Worm (Caenorhabditis elegans) whole organism, young adult: ENCODE data around the gene clec-169.

ENCODE experiments used
- D2030.7 ChIP-seq: fragments of 200-800 bp; sonication (Bioruptor generic); IDR thresholded peaks from 2 replicates; pipeline ENCODE4 v1.3.6; 2022; ENCODE audit warnings: missing genetic modification reagents, missing genetic modification characterization, missing compliant biosample characterization
- F23B12.7 ChIP-seq: sonication (generic microtip); optimal IDR thresholded peaks from 2 replicates; lab custom pipeline; 2017; ENCODE audit warnings: missing genetic modification characterization, mild to moderate bottlenecking, missing compliant biosample characterization, antibody characterized with exemption, moderate library complexity; ENCODE audit not compliant: insufficient read depth
- dpl-1 ChIP-seq: fragments of 150-350 bp; optimal IDR thresholded peaks from 2 replicates; lab custom pipeline; 2014; ENCODE audit warnings: missing biosample characterization, missing genetic modification reagents, missing genetic modification characterization
- ets-4 ChIP-seq: fragments of 200-800 bp; sonication (Bioruptor generic); optimal IDR thresholded peaks from 2 replicates; lab custom pipeline; 2018; ENCODE audit warnings: mild to moderate bottlenecking, missing genetic modification characterization, missing compliant biosample characterization
- madf-8 ChIP-seq: fragments of 200-800 bp; sonication (Bioruptor generic); conservative IDR thresholded peaks from 2 replicates; pipeline ENCODE4 v1.3.6; 2022; ENCODE audit warnings: missing genetic modification reagents, missing genetic modification characterization, missing compliant biosample characterization
- mcd-1 ChIP-seq: fragments of 200-800 bp; sonication (Bioruptor generic); IDR thresholded peaks from 2 replicates; pipeline ENCODE4 v1.3.6; 2022; ENCODE audit warnings: missing genetic modification reagents, missing genetic modification characterization, missing compliant biosample characterization
- pha-4 ChIP-seq: fragments of 150-350 bp; sonication (generic microtip); optimal IDR thresholded peaks from 2 replicates; lab custom pipeline; 2014; ENCODE audit warnings: missing biosample characterization, missing genetic modification reagents, missing genetic modification characterization
- rcor-1 ChIP-seq: fragments of 200-800 bp; sonication (Bioruptor generic); IDR thresholded peaks from 2 replicates; pipeline ENCODE4 v1.3.6; 2022; ENCODE audit warnings: missing genetic modification reagents, missing genetic modification characterization, missing compliant biosample characterization
- unc-62 ChIP-seq: fragments of 150-350 bp; optimal IDR thresholded peaks from 2 replicates; lab custom pipeline; 2014; ENCODE audit warnings: missing biosample characterization, missing genetic modification reagents, missing genetic modification characterization

- TF ChIP-seq rcor-1 (no peak), pha-4 (tag; lab: Kevin White, UChicago) (no peak), dpl-1 (no peak), unc-62 (GFP tag; lab: Kevin White, UChicago) (no peak), D2030.7 (GFP tag; lab: Robert Waterston, UW) (no peak), madf-8 (GFP tag; lab: Robert Waterston, UW) (no peak), F23B12.7 (tag; lab: Kevin White, UChicago) (no peak), mcd-1 (no peak), ets-4 (GFP tag; lab: Kevin White, UChicago) (no peak)
These were observed 28.2 kb downstream of the clec-169 start, which contains the start of gene plst-1 for ce11 chrIV:1289327-1289726.
